Worm (Caenorhabditis elegans) whole organism, L4 larva: ENCODE data around the gene C04F6.7.
A peak's percentile ranks its signal among the peaks of the same experiment; 100 is the strongest.

Experiments
- D1046.2 ChIP-seq: fragments of 200-800 bp; sonication (Bioruptor generic); IDR thresholded peaks from 2 replicates; pipeline ENCODE4 v1.3.6; 2022; ENCODE audit warnings: missing genetic modification characterization, missing compliant biosample characterization
- F10B5.3 ChIP-seq: sonication (generic microtip); optimal IDR thresholded peaks from 2 replicates; lab custom pipeline; 2016; ENCODE audit warnings: mild to moderate bottlenecking, missing genetic modification characterization, missing compliant biosample characterization
- F44E2.7 ChIP-seq: fragments of 200-800 bp; sonication (Bioruptor generic); IDR thresholded peaks from 2 replicates; pipeline ENCODE4 v2.1.2; 2022; ENCODE audit warnings: missing genetic modification characterization, missing compliant biosample characterization
- R02D3.7 ChIP-seq: fragments of 150-350 bp; sonication (generic microtip); optimal IDR thresholded peaks from 3 replicates; lab custom pipeline; 2014; ENCODE audit warnings: missing biosample characterization, missing genetic modification characterization
- Y48G9A.11 ChIP-seq: fragments of 200-800 bp; sonication (Bioruptor generic); IDR thresholded peaks from 2 replicates; pipeline ENCODE4 v1.3.6; 2022; ENCODE audit warnings: missing genetic modification reagents, missing genetic modification characterization, missing compliant biosample characterization
- Y75B8A.6 ChIP-seq: fragments of 200-800 bp; sonication (Bioruptor generic); IDR thresholded peaks from 2 replicates; pipeline ENCODE4 v1.3.6; 2022; ENCODE audit warnings: missing genetic modification reagents, missing genetic modification characterization, missing compliant biosample characterization
- ZK337.2 ChIP-seq: fragments of 200-800 bp; sonication (Bioruptor generic); IDR thresholded peaks from 2 replicates; pipeline ENCODE4 v1.3.6; 2022; ENCODE audit warnings: missing genetic modification reagents, missing genetic modification characterization, missing compliant biosample characterization
- ZK546.5 ChIP-seq, 2 experiments: sonication (generic microtip); optimal IDR thresholded peaks; 2 replicates each; lab custom pipeline; 2017; ENCODE audit warnings: missing biosample characterization in 2 of 2, missing genetic modification characterization in 2 of 2
- ama-1 ChIP-seq: fragments of 150-350 bp; optimal IDR thresholded peaks from 2 replicates; lab custom pipeline; 2014; ENCODE audit warnings: inconsistent platforms, mixed read lengths
- ceh-20 ChIP-seq: fragments of 200-800 bp; sonication (Bioruptor generic); IDR thresholded peaks from 2 replicates; pipeline ENCODE4 v1.3.6; 2022; ENCODE audit warnings: missing genetic modification reagents, missing genetic modification characterization, missing compliant biosample characterization
- ceh-32 ChIP-seq: sonication (generic microtip); optimal IDR thresholded peaks from 2 replicates; lab custom pipeline; 2016; ENCODE audit warnings: mild to moderate bottlenecking, missing genetic modification characterization, missing compliant biosample characterization; ENCODE audit not compliant: poor library complexity
- ceh-62 ChIP-seq: sonication (generic microtip); optimal IDR thresholded peaks from 2 replicates; lab custom pipeline; 2017; ENCODE audit warnings: missing biosample characterization, missing genetic modification characterization
- ceh-82 ChIP-seq: sonication (generic microtip); optimal IDR thresholded peaks from 2 replicates; lab custom pipeline; 2017; ENCODE audit warnings: missing biosample characterization, missing genetic modification characterization
- cey-2 ChIP-seq: sonication (generic microtip); optimal IDR thresholded peaks from 3 replicates; lab custom pipeline; 2017; ENCODE audit warnings: missing genetic modification characterization, mild to moderate bottlenecking, missing compliant biosample characterization, antibody characterized with exemption, borderline replicate concordance; ENCODE audit not compliant: insufficient read depth
- daf-16 ChIP-seq, 3 experiments: sonication (generic microtip); optimal IDR thresholded peaks; 2 replicates each; lab custom pipeline; 2016 to 2017; ENCODE audit warnings: missing genetic modification characterization in 3 of 3, missing genetic modification reagents in 3 of 3, mild to moderate bottlenecking in 2 of 3, missing compliant biosample characterization in 2 of 3, missing biosample characterization in 1 of 3, moderate library complexity in 1 of 3
- dmd-8 ChIP-seq: fragments of 200-800 bp; sonication (Bioruptor generic); IDR thresholded peaks from 2 replicates; pipeline ENCODE4 v1.3.6; 2022; ENCODE audit warnings: missing genetic modification characterization, missing compliant biosample characterization
- dve-1 ChIP-seq: sonication (generic microtip); optimal IDR thresholded peaks from 2 replicates; lab custom pipeline; 2017; ENCODE audit warnings: antibody characterized with exemption, mild to moderate bottlenecking, missing genetic modification characterization, missing compliant biosample characterization; ENCODE audit not compliant: insufficient read depth
- egl-27 ChIP-seq: sonication (generic microtip); optimal IDR thresholded peaks from 3 replicates; lab custom pipeline; 2017; ENCODE audit warnings: missing biosample characterization, missing genetic modification reagents, missing genetic modification characterization
- egl-43 ChIP-seq: fragments of 200-800 bp; sonication (Bioruptor generic); IDR thresholded peaks from 2 replicates; pipeline ENCODE4 v1.3.6; 2022; ENCODE audit warnings: missing genetic modification reagents, missing genetic modification characterization, missing compliant biosample characterization
- gei-8 ChIP-seq: fragments of 200-800 bp; sonication (Bioruptor generic); optimal IDR thresholded peaks from 2 replicates; lab custom pipeline; 2018; ENCODE audit warnings: mild to moderate bottlenecking, missing genetic modification characterization, missing compliant biosample characterization
- hlh-11 ChIP-seq: fragments of 200-800 bp; sonication (Bioruptor generic); optimal IDR thresholded peaks from 2 replicates; lab custom pipeline; 2018; ENCODE audit warnings: mild to moderate bottlenecking, missing genetic modification characterization, missing compliant biosample characterization
- hmg-1.1 ChIP-seq: fragments of 200-800 bp; sonication (Bioruptor generic); IDR thresholded peaks from 2 replicates; pipeline ENCODE4 v1.3.6; 2022; ENCODE audit warnings: missing genetic modification reagents, missing genetic modification characterization, missing compliant biosample characterization
- lin-1 ChIP-seq: fragments of 200-800 bp; sonication (Bioruptor generic); IDR thresholded peaks from 2 replicates; pipeline ENCODE4 v1.3.6; 2022; ENCODE audit warnings: missing genetic modification reagents, missing genetic modification characterization, missing compliant biosample characterization
- lin-38 ChIP-seq: fragments of 200-800 bp; sonication (Bioruptor generic); IDR thresholded peaks from 2 replicates; pipeline ENCODE4 v1.3.6; 2022; ENCODE audit warnings: missing genetic modification reagents, missing genetic modification characterization, missing compliant biosample characterization
- lin-39 ChIP-seq: fragments of 150-350 bp; optimal IDR thresholded peaks from 2 replicates; lab custom pipeline; 2014; ENCODE audit warnings: missing biosample characterization, missing genetic modification reagents, missing genetic modification characterization
- lir-3 ChIP-seq: sonication (generic microtip); optimal IDR thresholded peaks from 2 replicates; lab custom pipeline; 2016; ENCODE audit warnings: mild to moderate bottlenecking, missing genetic modification characterization, missing compliant biosample characterization
- lsy-2 ChIP-seq, 2 experiments: fragments of 150-350 bp in 1 of 2; sonication (generic microtip) in 1 of 2; optimal IDR thresholded peaks; 2 replicates each; lab custom pipeline; 2014 to 2017; ENCODE audit warnings: missing biosample characterization in 2 of 2, missing genetic modification characterization in 2 of 2
- madf-5 ChIP-seq, 2 experiments: fragments of 200-800 bp; sonication (Bioruptor generic); IDR thresholded peaks; 2 replicates each; pipeline ENCODE4 v1.3.6; 2022; ENCODE audit warnings: missing compliant biosample characterization in 2 of 2, missing genetic modification characterization in 2 of 2
- mdl-1 ChIP-seq, 2 experiments: fragments of 150-350 bp in 1 of 2; sonication (generic microtip) in 1 of 2; optimal IDR thresholded peaks; 2 replicates each; lab custom pipeline; 2014 to 2017; ENCODE audit warnings: missing biosample characterization in 2 of 2, missing genetic modification characterization in 2 of 2
- mdt-29 ChIP-seq: fragments of 200-800 bp; sonication (Bioruptor generic); IDR thresholded peaks from 2 replicates; pipeline ENCODE4 v1.3.6; 2022; ENCODE audit warnings: missing genetic modification reagents, missing genetic modification characterization, missing compliant biosample characterization
- mep-1 ChIP-seq: fragments of 150-350 bp; sonication (generic microtip); optimal IDR thresholded peaks from 3 replicates; lab custom pipeline; 2014; ENCODE audit warnings: missing biosample characterization, missing genetic modification characterization
- mes-2 ChIP-seq: sonication (generic microtip); optimal IDR thresholded peaks from 2 replicates; lab custom pipeline; 2016; ENCODE audit warnings: missing genotype, mild to moderate bottlenecking, missing genetic modification characterization, missing compliant biosample characterization; ENCODE audit not compliant: poor library complexity, severe bottlenecking
- nhr-102 ChIP-seq: sonication (generic microtip); optimal IDR thresholded peaks from 2 replicates; lab custom pipeline; 2016; ENCODE audit warnings: mild to moderate bottlenecking, missing genetic modification characterization, moderate library complexity, missing compliant biosample characterization
- nhr-11 ChIP-seq: fragments of 150-350 bp; optimal IDR thresholded peaks from 2 replicates; lab custom pipeline; 2014; ENCODE audit warnings: missing biosample characterization, missing genetic modification characterization
- nhr-28 ChIP-seq: fragments of 150-350 bp; optimal IDR thresholded peaks from 2 replicates; lab custom pipeline; 2014; ENCODE audit warnings: missing biosample characterization, missing genetic modification characterization
- nhr-76 ChIP-seq: fragments of 150-350 bp; optimal IDR thresholded peaks from 2 replicates; lab custom pipeline; 2014; ENCODE audit warnings: missing biosample characterization, missing genetic modification characterization
- nhr-77 ChIP-seq: fragments of 150-350 bp; optimal IDR thresholded peaks from 2 replicates; lab custom pipeline; 2014; ENCODE audit warnings: missing biosample characterization, missing genetic modification characterization
- set-16 ChIP-seq: fragments of 200-800 bp; sonication (Bioruptor generic); IDR thresholded peaks from 2 replicates; pipeline ENCODE4 v1.3.6; 2022; ENCODE audit warnings: missing genetic modification reagents, missing genetic modification characterization, missing compliant biosample characterization
- skn-1 ChIP-seq: fragments of 150-350 bp; optimal IDR thresholded peaks from 2 replicates; lab custom pipeline; 2014; ENCODE audit warnings: missing biosample characterization, missing genetic modification characterization
- snpc-1.2 ChIP-seq: fragments of 200-800 bp; sonication (Bioruptor generic); IDR thresholded peaks from 2 replicates; pipeline ENCODE4 v1.3.6; 2022; ENCODE audit warnings: missing genetic modification reagents, missing genetic modification characterization, missing compliant biosample characterization
- spr-1 ChIP-seq: sonication (generic microtip); optimal IDR thresholded peaks from 2 replicates; lab custom pipeline; 2016; ENCODE audit warnings: mild to moderate bottlenecking, missing genetic modification characterization, missing compliant biosample characterization
- spr-3 ChIP-seq: fragments of 200-800 bp; sonication (Bioruptor generic); optimal IDR thresholded peaks from 2 replicates; lab custom pipeline; 2018; ENCODE audit warnings: mild to moderate bottlenecking, missing genetic modification characterization, missing compliant biosample characterization
- unc-62 ChIP-seq, 3 experiments: fragments of 150-350 bp in 1 of 3; sonication (generic microtip); optimal IDR thresholded peaks in 2 of 3; peaks in 1 of 3; 1 replicate in 1 of 3; 2 replicates in 2 of 3; lab custom pipeline; 2014 to 2017; ENCODE audit warnings: missing biosample characterization in 3 of 3, missing genetic modification characterization in 3 of 3, missing genetic modification reagents in 3 of 3, missing genotype in 1 of 3
- zfp-2 ChIP-seq: sonication (generic microtip); optimal IDR thresholded peaks from 2 replicates; lab custom pipeline; 2016; ENCODE audit warnings: mild to moderate bottlenecking, missing genetic modification characterization, missing compliant biosample characterization
- zfp-3 ChIP-seq: fragments of 200-800 bp; sonication (Bioruptor generic); conservative IDR thresholded peaks from 2 replicates; pipeline ENCODE4 v1.3.6; 2022; ENCODE audit warnings: missing genetic modification reagents, missing genetic modification characterization, missing compliant biosample characterization

The C04F6.7 gene

ce11 chrX:3463875-3464274 lies 44.9 kb upstream of the C04F6.7 start:
- TF ChIP-seq unc-62 (GFP tag; optimal IDR thresholded peaks at IDR 0.05 in 1 of 2; lab: Kevin White, UChicago) (peak in 1 of 2 experiments; percentile 42), unc-62 (tag; optimal IDR thresholded peaks at IDR 0.05; lab: Kevin White, UChicago) (no peak), R02D3.7 (no peak), F44E2.7 (GFP tag; lab: Robert Waterston, UW) (no peak), ceh-32 (tag; lab: Kevin White, UChicago) (no peak), gei-8 (no peak)

- TF ChIP-seq dve-1, result no peak
- TF ChIP-seq lsy-2 (tag; optimal IDR thresholded peaks at IDR 0.05; lab: Kevin White, UChicago), result no peak
- TF ChIP-seq cey-2, result no peak
- no peak for TF ChIP-seq ZK546.5 (tag; optimal IDR thresholded peaks at IDR 0.05; lab: Kevin White, UChicago)
- no peak for TF ChIP-seq ZK337.2 (GFP tag; lab: Robert Waterston, UW)
- no peak for TF ChIP-seq nhr-102 (tag; lab: Kevin White, UChicago)
- TF ChIP-seq nhr-28 (tag; lab: Kevin White, UChicago), result no peak
- TF ChIP-seq D1046.2 (GFP tag; lab: Robert Waterston, UW), result no peak
- no peak for TF ChIP-seq lin-1 (GFP tag; lab: Robert Waterston, UW)
- TF ChIP-seq zfp-2 (tag; lab: Kevin White, UChicago), result no peak
- no peak for TF ChIP-seq mes-2 (tag; lab: Kevin White, UChicago)
- TF ChIP-seq mdl-1 (tag; optimal IDR thresholded peaks at IDR 0.05; lab: Kevin White, UChicago), result no peak
- no peak for TF ChIP-seq madf-5 (GFP tag; IDR thresholded peaks at IDR 0.05; lab: Robert Waterston, UW)
Observed at ce11 chrX:3462086-3462485, 43.1 kb upstream of the C04F6.7 start.

- TF ChIP-seq hmg-1.1 (GFP tag; lab: Robert Waterston, UW) (0 out of 2 replicates have a peak, but pooled peaks have one; percentile 20), spr-1 (tag; lab: Kevin White, UChicago) (no peak), nhr-77 (tag; lab: Kevin White, UChicago) (no peak), lir-3 (tag; lab: Kevin White, UChicago) (no peak), Y48G9A.11 (no peak), dmd-8 (no peak), daf-16 (GFP tag; optimal IDR thresholded peaks at IDR 0.05; lab: Kevin White, UChicago) (peak in 1 of 2 experiments; percentile 66), daf-16 (tag; optimal IDR thresholded peaks at IDR 0.05; lab: Kevin White, UChicago) (no peak), egl-27 (tag; lab: Kevin White, UChicago) (no peak), skn-1 (tag; lab: Kevin White, UChicago) (no peak), spr-3 (no peak), mdt-29 (GFP tag; lab: Robert Waterston, UW) (no peak), ama-1 (lab: Kevin White, UChicago) (no peak), ceh-62 (tag; lab: Kevin White, UChicago) (no peak), zfp-3 (no peak), nhr-76 (tag; lab: Kevin White, UChicago) (no peak), ceh-82 (no peak), madf-5 (GFP tag; IDR thresholded peaks at IDR 0.05; lab: Robert Waterston, UW) (no peak), lin-38 (GFP tag; lab: Robert Waterston, UW) (no peak), lin-39 (tag; lab: Kevin White, UChicago) (peak; percentile 77), hlh-11 (tag; lab: Kevin White, UChicago) (peak; percentile 38), Y75B8A.6 (no peak), snpc-1.2 (GFP tag; lab: Robert Waterston, UW) (no peak), ceh-20 (GFP tag; lab: Robert Waterston, UW) (peak; percentile 83; the same call in 1 of the 2 replicates), mep-1 (tag; lab: Kevin White, UChicago) (no peak), nhr-11 (peak; percentile 61), set-16 (GFP tag; lab: Robert Waterston, UW) (no peak), F10B5.3 (tag; lab: Kevin White, UChicago) (no peak), egl-43 (GFP tag; lab: Robert Waterston, UW) (no peak)
Observed at ce11 chrX:3455561-3455960, 36.6 kb upstream of the C04F6.7 start.
